Worm (Caenorhabditis elegans): ENCODE measurements around the gene flp-13.

flp-13 gene

ce11 chrIV:7723555-7723954 lies 25.3 kb upstream of the flp-13 start (continued):
- no peak for TF ChIP-seq ceh-16 (tag; optimal IDR thresholded peaks at IDR 0.05)
- no peak for TF ChIP-seq ceh-82 (tag; optimal IDR thresholded peaks at IDR 0.05)
- TF ChIP-seq nhr-6 (tag; optimal IDR thresholded peaks at IDR 0.05) = no peak

ce11 chrIV:7722806-7723205 lies 24.6 kb upstream of the flp-13 start, which contains the start of gene C50F7.6:
Gene C50F7.6, minus strand, starts transcription at chrIV:7723199.
- TF ChIP-seq nhr-11 (tag; optimal IDR thresholded peaks at IDR 0.05) (no peak), mab-5 (tag; optimal IDR thresholded peaks at IDR 0.05) (no peak)

DNA sequence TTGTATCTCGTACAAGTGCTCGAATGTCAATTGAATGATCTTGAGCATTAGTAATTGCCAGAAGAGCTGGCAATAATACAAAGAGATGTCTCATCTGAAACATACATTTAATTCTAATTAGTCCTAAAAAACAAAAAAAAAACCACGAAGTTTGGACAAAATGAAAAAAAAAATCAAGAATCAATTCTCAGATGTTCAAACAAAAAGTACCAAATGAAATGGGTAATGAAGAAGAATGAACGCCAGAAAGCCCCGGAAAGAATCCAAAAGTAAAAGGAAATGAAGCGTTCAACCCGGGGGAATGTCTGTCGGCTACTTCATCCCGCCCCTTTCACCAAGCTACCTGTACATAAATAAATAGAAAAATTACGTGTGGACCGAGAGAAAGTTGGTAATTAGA lies 19.7 kb upstream of the flp-13 start, which contains the start of gene F33D4.6:
F33D4.6 (minus strand) TSS at position 101 of the 400 bp plus-strand sequence.
- TF ChIP-seq lin-13 (GFP tag; optimal IDR thresholded peaks at IDR 0.05) (no peak), peb-1 (tag; optimal IDR thresholded peaks at IDR 0.05) (no peak), nhr-237 (tag; optimal IDR thresholded peaks at IDR 0.05) (no peak), ztf-1 (GFP tag; conservative IDR thresholded peaks at IDR 0.05) (no peak), dmd-4 (tag; optimal IDR thresholded peaks at IDR 0.05) (no peak), nhr-25 (tag; optimal IDR thresholded peaks at IDR 0.05) (no peak), zag-1 (tag; optimal IDR thresholded peaks at IDR 0.05) (no peak), gmeb-1 (tag; optimal IDR thresholded peaks at IDR 0.05) (no peak), ztf-4 (tag; optimal IDR thresholded peaks at IDR 0.05) (no peak), sma-9 (GFP tag; optimal IDR thresholded peaks at IDR 0.05) (no peak), sma-9 (tag; optimal IDR thresholded peaks at IDR 0.05) (no peak), nhr-11 (tag; optimal IDR thresholded peaks at IDR 0.05) (no peak)

DNA sequence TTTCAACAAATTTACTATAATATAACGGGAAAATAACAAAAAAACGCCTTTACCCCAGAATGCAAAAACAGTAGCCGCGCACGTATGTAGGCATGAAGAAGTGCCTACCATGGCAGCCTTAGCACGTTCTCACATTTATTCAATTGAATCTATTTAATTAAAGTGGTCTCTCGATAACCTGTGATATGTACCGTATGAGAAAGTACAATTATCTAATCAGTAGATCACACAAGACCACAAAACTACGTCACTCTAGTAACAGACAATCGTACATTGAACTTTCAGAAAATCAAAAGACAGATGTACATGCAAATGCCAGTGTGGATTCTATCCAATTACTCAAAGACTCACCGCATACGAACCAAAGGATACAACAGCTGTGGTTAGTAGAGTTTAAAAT lies 14.0 kb upstream of the flp-13 start:
- TF ChIP-seq fos-1 (tag; optimal IDR thresholded peaks at IDR 0.05) (no peak), nhr-12 (tag; optimal IDR thresholded peaks at IDR 0.05) (no peak), nhr-77 (tag; optimal IDR thresholded peaks at IDR 0.05) (no peak)

DNA sequence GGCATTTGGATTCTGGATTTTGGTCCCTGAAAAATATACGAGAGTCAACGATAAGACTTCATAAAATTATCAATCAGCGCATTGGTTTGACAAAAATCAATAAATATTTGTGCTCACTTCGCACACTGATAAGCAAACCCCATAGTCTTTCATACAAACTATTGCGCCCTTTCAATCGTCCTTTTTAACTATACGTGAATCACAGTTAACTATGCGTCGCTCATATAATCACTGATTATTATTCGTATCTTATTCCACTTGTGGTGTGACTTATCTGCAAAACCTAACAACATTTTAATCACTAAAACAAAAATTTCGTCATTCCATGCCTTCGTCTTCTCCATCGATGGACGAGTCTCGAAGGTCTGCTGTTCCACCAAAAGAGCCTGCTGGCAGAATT lies 12.6 kb upstream of the flp-13 start, which contains the start of gene nhr-8:
nhr-8 (plus strand) TSS at position 160 of the 400 bp plus-strand sequence.
- TF ChIP-seq aly-2 (tag; optimal IDR thresholded peaks at IDR 0.05) (no peak), nhr-21 (tag; optimal IDR thresholded peaks at IDR 0.05) (no peak), nhr-129 (tag; optimal IDR thresholded peaks at IDR 0.05) (peak; percentile 12), crh-2 (tag; optimal IDR thresholded peaks at IDR 0.05) (peak; percentile 49), F13H6.1 (tag; optimal IDR thresholded peaks at IDR 0.05) (no peak), sma-3 (GFP tag; optimal IDR thresholded peaks at IDR 0.05) (no peak), nhr-12 (tag; optimal IDR thresholded peaks at IDR 0.05) (no peak), ceh-16 (tag; optimal IDR thresholded peaks at IDR 0.05) (no peak), ztf-4 (tag; optimal IDR thresholded peaks at IDR 0.05) (no peak), fos-1 (tag; optimal IDR thresholded peaks at IDR 0.05) (peak; percentile 99), lsy-2 (tag; optimal IDR thresholded peaks at IDR 0.05) (no peak), lin-39 (tag; optimal IDR thresholded peaks at IDR 0.05) (no peak), elt-1 (tag; optimal IDR thresholded peaks at IDR 0.05) (no peak), ama-1 (optimal IDR thresholded peaks at IDR 0.05) (no peak), ztf-11 (tag; optimal IDR thresholded peaks at IDR 0.05) (no peak), sma-9 (GFP tag; optimal IDR thresholded peaks at IDR 0.05) (peak; percentile 62), sma-9 (tag; optimal IDR thresholded peaks at IDR 0.05) (no peak), zag-1 (tag; optimal IDR thresholded peaks at IDR 0.05) (no peak)

DNA sequence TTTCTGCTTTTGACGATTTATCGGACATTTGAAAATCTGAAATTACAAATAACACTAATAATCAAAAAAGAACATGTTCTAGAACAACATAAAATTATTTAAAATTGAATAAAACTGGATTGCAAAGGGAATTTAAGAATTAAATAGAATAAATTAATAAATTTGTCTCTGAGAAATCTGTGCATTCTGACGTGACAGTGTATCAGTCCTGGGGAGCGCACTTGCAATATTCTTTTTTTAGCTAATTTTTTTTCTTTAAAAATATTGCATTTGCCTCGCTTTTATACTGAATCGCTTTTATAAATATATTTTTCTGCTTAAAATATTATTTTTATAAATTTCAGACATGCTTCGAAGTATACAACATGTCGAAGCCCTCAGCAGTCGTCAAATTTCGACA lies 11.5 kb upstream of the flp-13 start, which contains the start of the genes mrpl-1, emc-6 and mrps-24:
mrpl-1 (minus strand) TSS at position 1 of the 400 bp plus-strand sequence.
emc-6 (minus strand) TSS at position 36 of the 400 bp plus-strand sequence.
mrps-24 (plus strand) TSS at position 345 of the 400 bp plus-strand sequence.
- TF ChIP-seq ceh-16 (tag; optimal IDR thresholded peaks at IDR 0.05) = no peak
- peak; percentile 58 for TF ChIP-seq lin-13 (GFP tag; optimal IDR thresholded peaks at IDR 0.05)
- no peak for TF ChIP-seq lin-39 (tag; optimal IDR thresholded peaks at IDR 0.05)
- TF ChIP-seq sem-4 (tag; optimal IDR thresholded peaks at IDR 0.05) = peak; percentile 91
- peak; percentile 29 for TF ChIP-seq mab-5 (tag; optimal IDR thresholded peaks at IDR 0.05)
- TF ChIP-seq unc-62 (GFP tag; optimal IDR thresholded peaks at IDR 0.05) = no peak
- TF ChIP-seq ztf-4 (tag; optimal IDR thresholded peaks at IDR 0.05) = no peak
- TF ChIP-seq egl-27 (tag; optimal IDR thresholded peaks at IDR 0.05) = no peak
- peak; percentile 89 for TF ChIP-seq unc-55 (GFP tag; optimal IDR thresholded peaks at IDR 0.05)
- no peak for TF ChIP-seq alr-1 (tag; optimal IDR thresholded peaks at IDR 0.05)
- TF ChIP-seq nhr-25 (tag; optimal IDR thresholded peaks at IDR 0.05) = peak; percentile 50
- no peak for TF ChIP-seq mbf-1 (tag; optimal IDR thresholded peaks at IDR 0.05)
- TF ChIP-seq mdl-1 (tag; optimal IDR thresholded peaks at IDR 0.05) = no peak
- peak; percentile 56 for TF ChIP-seq skn-1 (tag; optimal IDR thresholded peaks at IDR 0.05)
- no peak for TF ChIP-seq ztf-1 (GFP tag; conservative IDR thresholded peaks at IDR 0.05)
- TF ChIP-seq nhr-21 (tag; optimal IDR thresholded peaks at IDR 0.05) = no peak
- TF ChIP-seq peb-1 (tag; optimal IDR thresholded peaks at IDR 0.05) = no peak
- peak; percentile 82 for TF ChIP-seq C34F6.9 (tag; optimal IDR thresholded peaks at IDR 0.05)
- no peak for TF ChIP-seq nhr-11 (tag; optimal IDR thresholded peaks at IDR 0.05)
- TF ChIP-seq lsy-2 (tag; optimal IDR thresholded peaks at IDR 0.05) = peak; percentile 48 to 83
- TF ChIP-seq dmd-4 (tag; optimal IDR thresholded peaks at IDR 0.05) = no peak
- no peak for TF ChIP-seq nhr-77 (tag; optimal IDR thresholded peaks at IDR 0.05)
- TF ChIP-seq ceh-82 (tag; optimal IDR thresholded peaks at IDR 0.05) = no peak
- no peak for TF ChIP-seq nhr-237 (tag; optimal IDR thresholded peaks at IDR 0.05)
- no peak for TF ChIP-seq ztf-11 (tag; optimal IDR thresholded peaks at IDR 0.05)
- TF ChIP-seq gmeb-1 (tag; optimal IDR thresholded peaks at IDR 0.05) = peak; percentile 63
- TF ChIP-seq blmp-1 (tag; optimal IDR thresholded peaks at IDR 0.05; ENCODE audit: insufficient read depth) = no peak
- no peak for TF ChIP-seq ZK546.5 (tag; optimal IDR thresholded peaks at IDR 0.05)
- no peak for TF ChIP-seq zag-1 (tag; optimal IDR thresholded peaks at IDR 0.05)
- no peak for TF ChIP-seq aly-2 (tag; optimal IDR thresholded peaks at IDR 0.05)
- peak; percentile 73 for TF ChIP-seq crh-2 (tag; optimal IDR thresholded peaks at IDR 0.05)
- TF ChIP-seq sma-9 (GFP tag; optimal IDR thresholded peaks at IDR 0.05) = peak; percentile 43
- no peak for TF ChIP-seq sma-9 (tag; optimal IDR thresholded peaks at IDR 0.05)
